Fruit fly (Drosophila melanogaster): ENCODE results near the gene CG8036.

The CG8036 gene

dm6 chr3R:8659200-8659897 lies 8.3 kb upstream of the CG8036 start (continued):
- TF ChIP-seq CG7963 (GFP tag; IDR thresholded peaks at IDR 0.05; ENCODE audit: partially characterized antibody) (no peak), Atf6 (GFP tag; IDR thresholded peaks at IDR 0.05) (peak; percentile 73), Adf1 (GFP tag; IDR thresholded peaks at IDR 0.05) (peak; percentile 42; the same call in 1 of the 2 replicates), Aef1 (GFP tag; IDR thresholded peaks at IDR 0.05) (no peak), zen (tag; optimal IDR thresholded peaks at IDR 0.05) (peak; percentile 44), CG34422 (GFP tag; IDR thresholded peaks at IDR 0.05) (peak; percentile 73; the same call in 2 of the 3 replicates), CG13123 (GFP tag; optimal IDR thresholded peaks at IDR 0.05) (no peak), TFAM (GFP tag; optimal IDR thresholded peaks at IDR 0.05) (no peak), CG14014 (GFP tag; IDR thresholded peaks at IDR 0.05) (peak; percentile 65; the same call in 1 of the 2 replicates), lilli (GFP tag; optimal IDR thresholded peaks at IDR 0.05) (peak; percentile 69), pita (GFP tag; optimal IDR thresholded peaks at IDR 0.05) (no peak), pnt (GFP tag; optimal IDR thresholded peaks at IDR 0.05) (peak; percentile 23), trh (GFP tag; optimal IDR thresholded peaks at IDR 0.05) (peak; percentile 4), lab (GFP tag; optimal IDR thresholded peaks at IDR 0.05) (peak; percentile 78), CG2889 (GFP tag; IDR thresholded peaks at IDR 0.05) (no peak), pros (GFP tag; optimal IDR thresholded peaks at IDR 0.05) (peak; percentile 34), Usf (GFP tag; optimal IDR thresholded peaks at IDR 0.05) (peak; percentile 19), Max (GFP tag; optimal IDR thresholded peaks at IDR 0.05) (no peak), jigr1 (GFP tag; IDR thresholded peaks at IDR 0.05) (no peak), Tbp (GFP tag; optimal IDR thresholded peaks at IDR 0.05) (no peak), mirr (GFP tag; optimal IDR thresholded peaks at IDR 0.05) (peak; percentile 70), usp (GFP tag; optimal IDR thresholded peaks at IDR 0.05) (no peak), CG14667 (GFP tag; IDR thresholded peaks at IDR 0.05) (peak; percentile 27; the same call in 1 of the 2 replicates), lmd (GFP tag; IDR thresholded peaks at IDR 0.05) (peak; percentile 23; the same call in 1 of the 2 replicates), Hmx (GFP tag; optimal IDR thresholded peaks at IDR 0.05) (no peak), mam (GFP tag; optimal IDR thresholded peaks at IDR 0.05) (peak; percentile 55), Oli (tag; optimal IDR thresholded peaks at IDR 0.05) (peak; percentile 50), Ptx1 (GFP tag; IDR thresholded peaks at IDR 0.05) (peak; percentile 58; the same call in 1 of the 2 replicates), Sox100B (GFP tag; optimal IDR thresholded peaks at IDR 0.05) (peak; percentile 60), Dip3 (GFP tag; optimal IDR thresholded peaks at IDR 0.05) (peak; percentile 53), chm (GFP tag; IDR thresholded peaks at IDR 0.05) (peak; percentile 72), pb (GFP tag; optimal IDR thresholded peaks at IDR 0.05) (no peak), Med (GFP tag) (peak; percentile 75), toy (GFP tag; IDR thresholded peaks at IDR 0.05) (0 out of 2 replicates have a peak, but pooled peaks have one; percentile 22), nmo (GFP tag; optimal IDR thresholded peaks at IDR 0.05) (peak; percentile 45), jumu (GFP tag; optimal IDR thresholded peaks at IDR 0.05) (peak; percentile 26), oc (tag; optimal IDR thresholded peaks at IDR 0.05) (peak; percentile 73), tup (GFP tag; optimal IDR thresholded peaks at IDR 0.05) (no peak), Sox102F (GFP tag; optimal IDR thresholded peaks at IDR 0.05) (peak; percentile 61), CG11398 (GFP tag; optimal IDR thresholded peaks at IDR 0.05) (peak; percentile 18), Mes4 (GFP tag; optimal IDR thresholded peaks at IDR 0.05) (no peak), CG3163 (GFP tag; optimal IDR thresholded peaks at IDR 0.05) (no peak), C15 (GFP tag; IDR thresholded peaks at IDR 0.05) (no peak), crp (GFP tag; optimal IDR thresholded peaks at IDR 0.05) (peak in 1 of 2 experiments; percentile 8), CG4617 (GFP tag; optimal IDR thresholded peaks at IDR 0.05; ENCODE audit: borderline replicate concordance) (peak; percentile 9), tna (GFP tag; IDR thresholded peaks at IDR 0.05; ENCODE audit: partially characterized antibody) (no peak), tap (tag; optimal IDR thresholded peaks at IDR 0.05) (peak; percentile 24), vvl (GFP tag; IDR thresholded peaks at IDR 0.05) (peak; percentile 73), CG10267 (tag; optimal IDR thresholded peaks at IDR 0.05) (peak; percentile 38), tgo (GFP tag; IDR thresholded peaks at IDR 0.05) (peak; percentile 53)

Data from whole organism, embryonic.